Fruit fly (Drosophila melanogaster): Measurements from ENCODE around the gene CG6683.

Gene CG6683

dm6 chr3L:8553125-8553524 lies 38.4 kb upstream of the CG6683 start:
- TF ChIP-seq CG1602 (GFP tag; optimal IDR thresholded peaks at IDR 0.05) (no peak), CG11247 (GFP tag; IDR thresholded peaks at IDR 0.05) (no peak), psq (GFP tag; optimal IDR thresholded peaks at IDR 0.05) (no peak), TFAM (GFP tag; optimal IDR thresholded peaks at IDR 0.05) (no peak), slbo (GFP tag; IDR thresholded peaks at IDR 0.05) (0 out of 2 replicates have a peak, but pooled peaks have one; percentile 34), rib (GFP tag; IDR thresholded peaks at IDR 0.05) (no peak), chinmo (GFP tag; IDR thresholded peaks at IDR 0.05; ENCODE audit: partially characterized antibody) (no peak), ATbp (GFP tag; optimal IDR thresholded peaks at IDR 0.05) (no peak), CG17359 (tag; optimal IDR thresholded peaks at IDR 0.05) (no peak), toy (GFP tag; IDR thresholded peaks at IDR 0.05) (no peak), CG12942 (GFP tag; optimal IDR thresholded peaks at IDR 0.05) (no peak), mam (GFP tag; optimal IDR thresholded peaks at IDR 0.05) (no peak), CG34224 (GFP tag; IDR thresholded peaks at IDR 0.05; ENCODE audit: partially characterized antibody) (no peak), Dbx (GFP tag; IDR thresholded peaks at IDR 0.05) (peak; percentile 44; the same call in 1 of the 3 replicates), CG17802 (tag; optimal IDR thresholded peaks at IDR 0.05) (no peak), CG2120 (GFP tag; optimal IDR thresholded peaks at IDR 0.05) (peak; percentile 43), Dref (GFP tag; IDR thresholded peaks at IDR 0.05) (no peak), CG10543 (GFP tag; optimal IDR thresholded peaks at IDR 0.05) (peak; percentile 81), CG15011 (GFP tag; optimal IDR thresholded peaks at IDR 0.05) (no peak), croc (GFP tag; conservative IDR thresholded peaks at IDR 0.05) (no peak), cato (GFP tag; optimal IDR thresholded peaks at IDR 0.05; ENCODE audit: borderline replicate concordance) (no peak), D19A (tag; optimal IDR thresholded peaks at IDR 0.05) (no peak), CG12769 (tag; optimal IDR thresholded peaks at IDR 0.05) (peak; percentile 70), insv (GFP tag; optimal IDR thresholded peaks at IDR 0.05) (no peak), Oli (tag; optimal IDR thresholded peaks at IDR 0.05) (peak; percentile 18), CG12299 (tag; optimal IDR thresholded peaks at IDR 0.05) (no peak), CG4820 (GFP tag; optimal IDR thresholded peaks at IDR 0.05) (no peak), CG30403 (GFP tag; optimal IDR thresholded peaks at IDR 0.05) (no peak), her (GFP tag; optimal IDR thresholded peaks at IDR 0.05) (peak; percentile 13), C15 (GFP tag; IDR thresholded peaks at IDR 0.05) (no peak), CG2129 (GFP tag; IDR thresholded peaks at IDR 0.05; ENCODE audit: partially characterized antibody) (no peak), Sox102F (GFP tag; optimal IDR thresholded peaks at IDR 0.05) (no peak), CG4360 (GFP tag; IDR thresholded peaks at IDR 0.05) (no peak), CG9932 (GFP tag; IDR thresholded peaks at IDR 0.05) (peak; percentile 56; the same call in 1 of the 2 replicates), CG10267 (tag; optimal IDR thresholded peaks at IDR 0.05) (no peak), CG31224 (GFP tag; IDR thresholded peaks at IDR 0.05) (no peak), CG17186 (GFP tag; optimal IDR thresholded peaks at IDR 0.05) (no peak), CG4730 (GFP tag; IDR thresholded peaks at IDR 0.05) (no peak), CG7786 (GFP tag; optimal IDR thresholded peaks at IDR 0.05) (no peak), CG14965 (GFP tag; optimal IDR thresholded peaks at IDR 0.05; ENCODE audit: borderline replicate concordance) (no peak), gcm (GFP tag; optimal IDR thresholded peaks at IDR 0.05) (no peak), CG9797 (GFP tag; optimal IDR thresholded peaks at IDR 0.05) (no peak), row (GFP tag; IDR thresholded peaks at IDR 0.05) (peak; percentile 61), sd (tag; optimal IDR thresholded peaks at IDR 0.05) (no peak), lov (optimal IDR thresholded peaks at IDR 0.05) (no peak), lov (GFP tag; IDR thresholded peaks at IDR 0.05) (no peak), Dll (GFP tag; IDR thresholded peaks at IDR 0.05; ENCODE audit: partially characterized antibody) (no peak), sima (GFP tag; optimal IDR thresholded peaks at IDR 0.05) (no peak), Asciz (GFP tag; optimal IDR thresholded peaks at IDR 0.05) (no peak), odd (GFP tag; optimal IDR thresholded peaks at IDR 0.05) (no peak), dmrt99B (tag; optimal IDR thresholded peaks at IDR 0.05) (no peak)
